Worm (Caenorhabditis elegans): ENCODE results near the gene pgp-11.

- TF ChIP-seq klf-2 (GFP tag; conservative IDR thresholded peaks at IDR 0.05) = no peak
- TF ChIP-seq flt-1 (GFP tag; IDR thresholded peaks at IDR 0.05) = no peak
- no peak for TF ChIP-seq ztf-29 (GFP tag; IDR thresholded peaks at IDR 0.05)
- TF ChIP-seq ztf-23 (GFP tag; IDR thresholded peaks at IDR 0.05) = no peak
- no peak for TF ChIP-seq T22C8.4 (GFP tag; IDR thresholded peaks at IDR 0.05)
- TF ChIP-seq ref-1 (GFP tag; conservative IDR thresholded peaks at IDR 0.05) = no peak
Observed at ce11 chrII:7976308-7976707, 27.7 kb downstream of the pgp-11 start, which contains the start of gene DH11.5.

All from whole organism, midembryonic.